Worm (Caenorhabditis elegans) whole organism, L2 larva: Measurements from ENCODE around the gene C23G10.7.

Experiments used
- C34F6.9 ChIP-seq: fragments of 150-350 bp; optimal IDR thresholded peaks from 2 replicates; lab custom pipeline; 2014; ENCODE audit warnings: missing biosample characterization, missing genetic modification characterization
- F13H6.1 ChIP-seq: sonication (generic microtip); optimal IDR thresholded peaks from 2 replicates; lab custom pipeline; 2016; ENCODE audit warnings: missing genetic modification characterization, missing compliant biosample characterization
- R02D3.7 ChIP-seq: fragments of 150-350 bp; optimal IDR thresholded peaks from 2 replicates; lab custom pipeline; 2014; ENCODE audit warnings: missing biosample characterization, missing genetic modification characterization
- Y55F3AM.14 ChIP-seq: fragments of 200-800 bp; sonication (Bioruptor generic); optimal IDR thresholded peaks from 2 replicates; lab custom pipeline; 2018; ENCODE audit warnings: mild to moderate bottlenecking, missing genetic modification characterization, missing compliant biosample characterization
- ZK546.5 ChIP-seq: sonication (generic microtip); optimal IDR thresholded peaks from 2 replicates; lab custom pipeline; 2017; ENCODE audit warnings: missing biosample characterization, missing genetic modification characterization
- alr-1 ChIP-seq: fragments of 150-350 bp; optimal IDR thresholded peaks from 2 replicates; lab custom pipeline; 2014; ENCODE audit warnings: missing biosample characterization, missing genetic modification characterization
- ama-1 ChIP-seq: fragments of 150-350 bp; optimal IDR thresholded peaks from 2 replicates; lab custom pipeline; 2018; ENCODE audit warnings: inconsistent platforms
- blmp-1 ChIP-seq: sonication (generic microtip); optimal IDR thresholded peaks from 2 replicates; lab custom pipeline; 2017; ENCODE audit warnings: missing genetic modification characterization, mild to moderate bottlenecking, missing compliant biosample characterization, antibody characterized with exemption, moderate library complexity; ENCODE audit not compliant: insufficient read depth
- ceh-16 ChIP-seq: fragments of 150-350 bp; optimal IDR thresholded peaks from 2 replicates; lab custom pipeline; 2014; ENCODE audit warnings: missing biosample characterization, missing genetic modification characterization
- ceh-82 ChIP-seq: fragments of 150-350 bp; optimal IDR thresholded peaks from 2 replicates; lab custom pipeline; 2014; ENCODE audit warnings: missing biosample characterization, missing genetic modification characterization
- crh-2 ChIP-seq: sonication (generic microtip); optimal IDR thresholded peaks from 2 replicates; lab custom pipeline; 2017; ENCODE audit warnings: missing biosample characterization, missing genetic modification characterization
- egl-27 ChIP-seq: sonication (generic microtip); optimal IDR thresholded peaks from 3 replicates; lab custom pipeline; 2017; ENCODE audit warnings: missing biosample characterization, missing genetic modification reagents, missing genetic modification characterization
- elt-1 ChIP-seq: fragments of 150-350 bp; optimal IDR thresholded peaks from 2 replicates; lab custom pipeline; 2014; ENCODE audit warnings: missing biosample characterization, missing genetic modification characterization
- elt-3 ChIP-seq: sonication (generic microtip); optimal IDR thresholded peaks from 2 replicates; lab custom pipeline; 2017; ENCODE audit warnings: missing biosample characterization, missing genetic modification characterization
- fos-1 ChIP-seq: fragments of 150-350 bp; optimal IDR thresholded peaks from 2 replicates; lab custom pipeline; 2014; ENCODE audit warnings: missing biosample characterization, missing genetic modification characterization
- gmeb-1 ChIP-seq: fragments of 150-350 bp; optimal IDR thresholded peaks from 2 replicates; lab custom pipeline; 2014; ENCODE audit warnings: missing biosample characterization, missing genetic modification characterization
- lin-11 ChIP-seq: fragments of 150-350 bp; sonication (generic microtip); optimal IDR thresholded peaks from 2 replicates; lab custom pipeline; 2014; ENCODE audit warnings: missing biosample characterization, missing genetic modification characterization, inconsistent platforms, mixed read lengths
- lin-13 ChIP-seq: fragments of 150-350 bp; optimal IDR thresholded peaks from 2 replicates; lab custom pipeline; 2014; ENCODE audit warnings: missing biosample characterization, missing genetic modification reagents, missing genetic modification characterization
- lin-39 ChIP-seq: fragments of 150-350 bp; optimal IDR thresholded peaks from 2 replicates; lab custom pipeline; 2014; ENCODE audit warnings: missing biosample characterization, missing genetic modification reagents, missing genetic modification characterization
- lsy-2 ChIP-seq, 2 experiments: fragments of 150-350 bp in 1 of 2; sonication (generic microtip) in 1 of 2; optimal IDR thresholded peaks; 2 replicates each; lab custom pipeline; 2014 to 2017; ENCODE audit warnings: missing biosample characterization in 2 of 2, missing genetic modification characterization in 2 of 2
- mbf-1 ChIP-seq: sonication (generic microtip); optimal IDR thresholded peaks from 2 replicates; lab custom pipeline; 2017; ENCODE audit warnings: missing biosample characterization, missing genetic modification characterization
- mdl-1 ChIP-seq, 2 experiments: fragments of 150-350 bp in 1 of 2; sonication (generic microtip) in 1 of 2; optimal IDR thresholded peaks; 2 replicates each; lab custom pipeline; 2017; ENCODE audit warnings: missing biosample characterization in 2 of 2, missing genetic modification characterization in 2 of 2
- nhr-10 ChIP-seq: sonication (generic microtip); optimal IDR thresholded peaks from 2 replicates; lab custom pipeline; 2017; ENCODE audit warnings: missing biosample characterization, missing genetic modification characterization
- nhr-11 ChIP-seq: fragments of 150-350 bp; optimal IDR thresholded peaks from 2 replicates; lab custom pipeline; 2014; ENCODE audit warnings: missing biosample characterization, missing genetic modification characterization
- nhr-12 ChIP-seq: fragments of 150-350 bp; optimal IDR thresholded peaks from 2 replicates; lab custom pipeline; 2014; ENCODE audit warnings: missing biosample characterization, missing genetic modification characterization
- nhr-21 ChIP-seq: fragments of 150-350 bp; optimal IDR thresholded peaks from 2 replicates; lab custom pipeline; 2014; ENCODE audit warnings: missing biosample characterization, missing genetic modification characterization
- nhr-237 ChIP-seq: fragments of 150-350 bp; optimal IDR thresholded peaks from 2 replicates; lab custom pipeline; 2014; ENCODE audit warnings: missing biosample characterization, missing genetic modification characterization
- nhr-25 ChIP-seq: fragments of 150-350 bp; sonication (generic microtip); optimal IDR thresholded peaks from 3 replicates; lab custom pipeline; 2014; ENCODE audit warnings: missing biosample characterization, missing genetic modification characterization
- nhr-6 ChIP-seq: fragments of 150-350 bp; optimal IDR thresholded peaks from 2 replicates; lab custom pipeline; 2014; ENCODE audit warnings: missing biosample characterization, missing genetic modification characterization
- nhr-77 ChIP-seq: fragments of 150-350 bp; optimal IDR thresholded peaks from 2 replicates; lab custom pipeline; 2014; ENCODE audit warnings: missing biosample characterization, missing genetic modification characterization
- peb-1 ChIP-seq: fragments of 150-350 bp; optimal IDR thresholded peaks from 2 replicates; lab custom pipeline; 2014; ENCODE audit warnings: missing biosample characterization, missing genetic modification characterization
- sem-4 ChIP-seq: fragments of 150-350 bp; optimal IDR thresholded peaks from 2 replicates; lab custom pipeline; 2014; ENCODE audit warnings: missing biosample characterization, missing genetic modification reagents, missing genetic modification characterization
- skn-1 ChIP-seq: sonication (generic microtip); optimal IDR thresholded peaks from 2 replicates; lab custom pipeline; 2017; ENCODE audit warnings: missing biosample characterization, missing genetic modification characterization
- sma-3 ChIP-seq: sonication (generic microtip); optimal IDR thresholded peaks from 2 replicates; lab custom pipeline; 2016; ENCODE audit warnings: missing genetic modification reagents, missing genetic modification characterization, missing compliant biosample characterization
- sma-9 ChIP-seq, 2 experiments: fragments of 150-350 bp in 1 of 2; sonication (generic microtip) in 1 of 2; optimal IDR thresholded peaks; 2 replicates each; lab custom pipeline; 2014 to 2016; ENCODE audit warnings: missing genetic modification characterization in 2 of 2, mild to moderate bottlenecking in 1 of 2, missing biosample characterization in 1 of 2, missing compliant biosample characterization in 1 of 2, missing genetic modification reagents in 1 of 2, moderate library complexity in 1 of 2
- snpc-4 ChIP-seq: fragments of 150-350 bp; optimal IDR thresholded peaks from 2 replicates; lab custom pipeline; 2014; ENCODE audit warnings: missing biosample characterization, missing genetic modification characterization
- unc-55 ChIP-seq: fragments of 150-350 bp; sonication (generic microtip); optimal IDR thresholded peaks from 3 replicates; lab custom pipeline; 2014; ENCODE audit warnings: missing biosample characterization, missing genetic modification reagents, missing genetic modification characterization
- zag-1 ChIP-seq: fragments of 150-350 bp; optimal IDR thresholded peaks from 2 replicates; lab custom pipeline; 2014; ENCODE audit warnings: missing biosample characterization, missing genetic modification characterization
- ztf-1 ChIP-seq: fragments of 200-800 bp; sonication (Bioruptor generic); conservative IDR thresholded peaks from 2 replicates; pipeline ENCODE4 v1.3.6; 2022; ENCODE audit warnings: missing genetic modification characterization, missing compliant biosample characterization
- ztf-11 ChIP-seq: sonication (generic microtip); optimal IDR thresholded peaks from 2 replicates; lab custom pipeline; 2017; ENCODE audit warnings: missing biosample characterization, missing genetic modification characterization
- ztf-4 ChIP-seq: fragments of 150-350 bp; optimal IDR thresholded peaks from 2 replicates; lab custom pipeline; 2014; ENCODE audit warnings: missing biosample characterization, missing genetic modification characterization

Gene C23G10.7

DNA sequence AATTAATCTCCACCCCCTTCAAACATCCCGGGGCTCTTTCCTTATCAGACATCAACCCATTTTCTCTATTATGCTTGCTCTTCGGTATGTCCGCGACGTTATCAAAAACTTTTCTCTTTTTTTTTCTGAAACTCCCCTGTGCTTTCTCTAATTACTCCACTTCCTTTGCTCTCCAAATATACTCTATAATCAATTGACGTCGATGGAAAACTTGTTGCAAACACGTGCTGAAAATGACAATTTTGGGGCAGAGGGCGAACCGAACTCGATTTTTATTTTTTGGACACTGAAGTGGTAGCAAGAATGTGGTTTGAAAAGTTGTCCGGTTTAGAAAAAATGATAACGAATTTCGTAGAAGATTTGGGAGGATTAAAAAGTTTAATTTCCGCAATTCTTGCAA lies 19.2 kb downstream of the C23G10.7 start:
- TF ChIP-seq mbf-1 = no peak
- TF ChIP-seq nhr-6 (tag; lab: Kevin White, UChicago) = no peak
- TF ChIP-seq Y55F3AM.14 = no peak
- TF ChIP-seq egl-27 = no peak
- TF ChIP-seq mdl-1 (tag; optimal IDR thresholded peaks at IDR 0.05; lab: Kevin White, UChicago) = peak in 1 of 2 experiments; percentile 8
- no peak for TF ChIP-seq nhr-77 (tag; lab: Kevin White, UChicago)
- TF ChIP-seq lin-11 (tag; lab: Kevin White, UChicago) = no peak
- no peak for TF ChIP-seq alr-1
- no peak for TF ChIP-seq ama-1
- TF ChIP-seq nhr-12 (tag; lab: Kevin White, UChicago) = no peak
- TF ChIP-seq crh-2 (tag; lab: Kevin White, UChicago) = peak; percentile 44
- no peak for TF ChIP-seq zag-1 (tag; lab: Kevin White, UChicago)
- no peak for TF ChIP-seq sem-4 (tag; lab: Kevin White, UChicago)
- no peak for TF ChIP-seq elt-3 (tag; lab: Kevin White, UChicago)
- TF ChIP-seq peb-1 (tag; lab: Kevin White, UChicago) = no peak
- no peak for TF ChIP-seq ztf-1
- peak; percentile 76 for TF ChIP-seq fos-1
- TF ChIP-seq lin-13 (GFP tag; lab: Kevin White, UChicago) = no peak
- no peak for TF ChIP-seq elt-1 (tag; lab: Kevin White, UChicago)
- no peak for TF ChIP-seq lsy-2 (tag; optimal IDR thresholded peaks at IDR 0.05; lab: Kevin White, UChicago)
- no peak for TF ChIP-seq nhr-11 (tag; lab: Kevin White, UChicago)
- TF ChIP-seq nhr-237 = no peak
- peak; percentile 6 for TF ChIP-seq gmeb-1 (tag; lab: Kevin White, UChicago)
- no peak for TF ChIP-seq ceh-82 (tag; lab: Kevin White, UChicago)
- no peak for TF ChIP-seq ztf-11 (tag; lab: Kevin White, UChicago)
- TF ChIP-seq sma-9 (GFP tag; optimal IDR thresholded peaks at IDR 0.05; lab: Kevin White, UChicago) = peak; percentile 83
- no peak for TF ChIP-seq sma-9 (tag; optimal IDR thresholded peaks at IDR 0.05; lab: Kevin White, UChicago)
- no peak for TF ChIP-seq snpc-4 (tag; lab: Kevin White, UChicago)
- no peak for TF ChIP-seq unc-55
- TF ChIP-seq nhr-25 = no peak
- TF ChIP-seq blmp-1 (tag; lab: Kevin White, UChicago) = no peak
- no peak for TF ChIP-seq skn-1 (tag; lab: Kevin White, UChicago)
- TF ChIP-seq ZK546.5 (tag; lab: Kevin White, UChicago) = no peak
- TF ChIP-seq lin-39 (tag; lab: Kevin White, UChicago) = no peak
- no peak for TF ChIP-seq nhr-21 (tag; lab: Kevin White, UChicago)
- TF ChIP-seq ztf-4 = no peak
- TF ChIP-seq R02D3.7 (tag; lab: Kevin White, UChicago) = no peak
- peak; percentile 13 for TF ChIP-seq F13H6.1 (tag; lab: Kevin White, UChicago)

DNA sequence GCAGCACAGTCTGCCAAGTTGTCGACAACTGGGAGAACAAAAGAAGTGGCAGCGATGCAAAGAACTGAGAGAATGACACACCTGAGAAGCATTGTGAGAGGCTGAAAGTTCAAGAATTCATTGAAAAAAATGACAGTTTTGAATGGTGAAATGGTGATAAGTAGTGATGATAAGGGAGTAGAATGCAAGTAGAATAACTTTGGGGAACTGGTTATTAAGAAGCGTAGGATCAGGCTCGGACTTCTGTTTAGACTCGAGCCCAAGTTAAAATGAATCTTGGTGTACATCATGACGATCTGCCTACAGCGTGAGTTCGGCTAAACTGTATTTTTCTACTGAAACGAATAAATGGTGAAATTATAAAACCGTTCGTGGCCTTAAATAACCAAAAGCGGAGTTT lies 19.6 kb downstream of the C23G10.7 start, which contains the start of gene F42A10.7:
TSS of gene F42A10.7 (minus strand) at position 101 of the 400 bp plus-strand sequence.
- no peak for TF ChIP-seq mbf-1
- no peak for TF ChIP-seq Y55F3AM.14
- TF ChIP-seq nhr-237 = no peak
- no peak for TF ChIP-seq blmp-1 (tag; lab: Kevin White, UChicago)
- TF ChIP-seq C34F6.9 = no peak
- no peak for TF ChIP-seq alr-1
- no peak for TF ChIP-seq ceh-16 (tag; lab: Kevin White, UChicago)
- TF ChIP-seq egl-27 = no peak
- TF ChIP-seq nhr-10 (tag; lab: Kevin White, UChicago) = no peak
- no peak for TF ChIP-seq ztf-1
- TF ChIP-seq ztf-4 = no peak

DNA sequence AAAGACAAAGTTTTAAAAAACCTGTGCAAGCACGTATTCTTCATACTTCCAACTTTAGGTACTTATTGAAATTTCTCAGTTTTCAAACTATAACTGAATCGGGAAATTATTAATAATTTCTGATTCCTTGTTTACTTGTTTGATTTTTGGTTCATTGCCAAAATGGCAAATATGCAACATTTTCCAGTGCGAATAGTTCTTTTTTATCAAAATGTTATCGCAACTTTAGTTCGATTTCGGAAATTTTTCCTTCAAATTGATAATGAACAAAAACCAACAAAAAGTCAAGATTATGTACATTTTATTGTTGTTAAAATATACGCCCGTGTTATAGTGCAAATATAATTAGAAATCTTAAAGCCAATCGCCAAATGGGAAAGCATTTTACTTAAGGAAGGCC lies 20.6 kb downstream of the C23G10.7 start:
- TF ChIP-seq fos-1 (peak; percentile 45), nhr-11 (tag; lab: Kevin White, UChicago) (no peak)

DNA sequence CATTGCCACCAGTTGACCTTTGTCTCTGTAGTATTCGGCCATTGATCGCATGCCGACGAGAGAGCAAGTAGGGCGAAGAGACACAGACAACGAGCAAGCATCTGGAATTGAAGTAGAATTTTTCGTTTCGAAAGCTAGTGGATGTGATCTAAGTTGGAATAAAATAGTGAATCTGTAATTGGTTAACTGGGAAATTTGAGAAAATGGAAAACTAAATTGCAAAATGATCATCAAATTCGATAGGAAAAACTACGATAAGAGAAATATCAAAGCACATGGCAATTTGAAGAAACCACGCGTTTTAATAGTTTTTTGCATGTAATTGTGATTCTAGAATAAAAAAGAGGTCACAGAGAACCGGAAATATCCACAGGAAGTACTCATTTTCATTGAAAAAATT lies 21.5 kb downstream of the C23G10.7 start, which contains the start of gene F42A10.6:
TSS of gene F42A10.6 (minus strand) at position 101 of the 400 bp plus-strand sequence.
- no peak for TF ChIP-seq nhr-12 (tag; lab: Kevin White, UChicago)
- no peak for TF ChIP-seq lin-13 (GFP tag; lab: Kevin White, UChicago)
- TF ChIP-seq nhr-25 = no peak
- no peak for TF ChIP-seq sma-3
- TF ChIP-seq fos-1 = peak; percentile 23
- TF ChIP-seq Y55F3AM.14 = no peak
- no peak for TF ChIP-seq sem-4 (tag; lab: Kevin White, UChicago)
